Worm (Caenorhabditis elegans) whole organism, L4/young adult: ENCODE data around the gene Y54G2A.36.

Source experiments
- W03F9.2 ChIP-seq: fragments of 150-350 bp; optimal IDR thresholded peaks from 2 replicates; lab custom pipeline; 2014; ENCODE audit warnings: missing biosample characterization, missing genetic modification characterization
- dao-5 ChIP-seq: sonication (generic microtip); optimal IDR thresholded peaks from 2 replicates; lab custom pipeline; 2016; ENCODE audit warnings: missing genotype, missing genetic modification characterization, moderate library complexity, missing compliant biosample characterization
- him-1 ChIP-seq: sonication (generic microtip); optimal IDR thresholded peaks from 2 replicates; lab custom pipeline; 2016; ENCODE audit warnings: missing genotype, missing genetic modification reagents, missing genetic modification characterization, missing compliant biosample characterization

Gene Y54G2A.36

DNA sequence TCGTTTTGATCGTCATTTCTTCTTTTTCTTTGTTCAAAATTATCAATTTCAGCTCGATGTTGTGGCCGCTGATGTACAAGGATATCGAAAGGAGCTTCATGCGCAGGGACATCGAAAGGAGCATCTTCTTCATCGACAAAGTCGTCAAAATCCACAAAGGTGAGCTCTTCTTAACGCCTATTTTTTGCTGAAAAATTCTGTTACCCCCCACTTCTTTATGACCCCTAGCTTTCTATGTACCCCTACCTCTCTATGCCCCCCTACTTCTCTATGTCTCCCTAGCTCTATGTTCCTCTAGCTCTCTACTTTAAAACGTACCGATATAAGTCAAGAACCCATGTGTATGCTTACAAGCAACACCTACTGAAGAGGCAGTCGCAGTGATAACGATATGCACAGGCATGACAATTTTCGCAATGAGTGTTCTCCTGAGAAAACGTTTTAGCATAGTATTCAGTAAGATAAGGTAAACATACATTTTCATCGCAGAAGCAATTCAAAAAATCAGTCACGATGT, at the start of gene Y54G2A.36:
Gene Y54G2A.36 (plus strand): TSS at position 51 of the 517 bp plus-strand sequence.
- no peak for TF ChIP-seq W03F9.2

DNA sequence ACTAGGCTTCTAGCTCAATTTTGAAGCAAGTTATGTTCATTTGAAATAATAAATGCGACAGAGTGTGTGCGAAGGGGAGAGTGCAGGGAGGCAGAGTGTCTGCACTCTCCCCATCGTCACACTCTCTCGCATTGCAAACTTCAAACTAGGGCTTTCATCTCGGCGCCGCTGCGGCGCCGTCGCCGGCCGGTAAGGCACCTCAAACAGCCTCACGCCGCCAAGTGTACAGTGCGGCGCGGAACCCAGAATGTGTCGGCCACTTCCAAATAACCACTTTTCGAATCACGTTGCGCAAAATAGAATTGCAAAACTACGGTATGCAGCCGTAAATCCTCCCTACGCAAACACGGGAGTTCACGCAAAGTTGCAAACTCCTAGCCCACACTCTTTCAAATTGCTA, 48.2 kb upstream of the Y54G2A.36 start:
- TF ChIP-seq dao-5 (tag; lab: Kevin White, UChicago) (no peak), him-1 (no peak), W03F9.2 (no peak)

DNA sequence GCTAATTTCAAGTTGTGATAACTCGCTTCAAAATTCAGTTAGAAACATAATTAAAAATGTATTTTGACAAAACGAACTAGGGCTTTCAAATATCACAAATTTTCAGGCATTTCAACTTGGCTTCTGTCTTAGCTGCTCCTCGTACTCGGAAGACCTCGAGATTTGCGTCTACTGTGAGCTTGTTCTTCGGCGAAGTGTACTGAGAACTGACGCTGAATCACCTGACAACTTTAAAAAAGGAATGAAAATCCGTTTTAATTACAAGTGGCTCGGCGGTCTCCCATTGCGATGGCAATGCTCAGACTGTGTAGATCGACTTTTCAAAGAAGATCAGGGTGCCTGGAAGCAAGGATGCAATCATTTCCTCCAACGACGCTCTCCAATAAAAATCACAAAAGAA, 46.9 kb upstream of the Y54G2A.36 start, which contains the start of gene clec-85:
Gene clec-85 (plus strand): TSS at position 301 of the 400 bp plus-strand sequence.
- TF ChIP-seq him-1 (no peak), W03F9.2 (no peak), dao-5 (tag; lab: Kevin White, UChicago) (no peak)

DNA sequence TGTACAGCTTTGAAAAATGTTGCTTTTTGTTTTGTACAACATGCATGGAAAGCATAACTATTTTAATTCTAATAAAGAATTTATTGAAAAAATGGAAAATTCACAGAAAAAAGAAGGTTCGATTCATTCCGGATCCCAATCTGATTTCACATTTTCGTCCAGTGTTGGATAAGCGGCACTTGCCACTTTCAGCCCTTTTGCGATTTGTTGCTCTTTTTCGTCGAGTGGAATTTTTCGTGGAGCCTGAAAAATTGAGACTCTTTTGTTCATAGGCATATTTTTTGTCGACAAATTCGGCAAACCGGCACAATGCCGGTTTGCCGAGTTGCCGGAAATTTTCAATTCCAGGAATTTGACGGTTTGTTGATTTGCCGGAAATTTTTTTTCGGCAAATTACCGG, 45.9 kb upstream of the Y54G2A.36 start:
- TF ChIP-seq W03F9.2 (no peak), dao-5 (tag; lab: Kevin White, UChicago) (no peak), him-1 (no peak)

DNA sequence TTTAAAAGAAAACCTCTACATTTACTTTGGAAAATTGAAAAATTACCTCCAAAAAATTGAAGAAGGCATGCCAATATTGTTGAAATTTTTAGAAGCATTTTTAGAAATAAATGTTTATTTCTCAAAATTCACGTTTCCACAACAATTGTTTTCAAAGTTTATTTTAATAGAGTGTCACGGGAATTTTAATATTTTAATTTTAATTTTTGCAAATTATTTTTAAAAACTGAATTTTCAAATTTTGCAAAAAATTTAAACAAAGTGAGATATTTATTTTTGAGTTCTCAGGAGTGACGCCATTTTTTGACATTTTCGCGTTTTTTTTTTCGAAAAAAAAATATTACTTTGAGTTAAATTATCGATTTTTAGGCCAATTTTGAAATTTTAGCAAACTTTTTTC, 44.3 kb upstream of the Y54G2A.36 start, which contains the start of gene Y54G2A.49:
Gene Y54G2A.49 (minus strand): TSS at position 101 of the 400 bp plus-strand sequence.
- TF ChIP-seq him-1 (no peak), W03F9.2 (no peak), dao-5 (tag; lab: Kevin White, UChicago) (no peak)

DNA sequence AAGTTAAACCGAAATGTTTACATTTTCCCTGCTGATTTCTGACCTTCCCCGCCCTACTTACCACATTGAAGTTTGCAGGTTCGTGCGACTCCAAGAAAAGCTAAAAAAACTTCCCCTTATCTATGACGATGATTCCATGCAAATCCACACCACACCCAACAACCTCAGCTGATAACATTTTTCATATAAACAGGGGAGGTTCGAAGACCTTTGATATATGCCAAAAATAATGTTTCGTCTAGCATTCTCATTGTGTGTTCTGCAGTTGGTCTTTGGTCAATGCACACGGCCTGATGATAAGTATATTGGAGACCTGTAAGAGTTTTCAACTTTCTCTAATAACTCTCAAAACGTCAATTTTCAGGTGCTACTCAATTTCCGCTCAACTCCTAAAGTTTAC, 43.3 kb upstream of the Y54G2A.36 start:
- TF ChIP-seq him-1 (no peak), dao-5 (tag; lab: Kevin White, UChicago) (no peak), W03F9.2 (no peak)

DNA sequence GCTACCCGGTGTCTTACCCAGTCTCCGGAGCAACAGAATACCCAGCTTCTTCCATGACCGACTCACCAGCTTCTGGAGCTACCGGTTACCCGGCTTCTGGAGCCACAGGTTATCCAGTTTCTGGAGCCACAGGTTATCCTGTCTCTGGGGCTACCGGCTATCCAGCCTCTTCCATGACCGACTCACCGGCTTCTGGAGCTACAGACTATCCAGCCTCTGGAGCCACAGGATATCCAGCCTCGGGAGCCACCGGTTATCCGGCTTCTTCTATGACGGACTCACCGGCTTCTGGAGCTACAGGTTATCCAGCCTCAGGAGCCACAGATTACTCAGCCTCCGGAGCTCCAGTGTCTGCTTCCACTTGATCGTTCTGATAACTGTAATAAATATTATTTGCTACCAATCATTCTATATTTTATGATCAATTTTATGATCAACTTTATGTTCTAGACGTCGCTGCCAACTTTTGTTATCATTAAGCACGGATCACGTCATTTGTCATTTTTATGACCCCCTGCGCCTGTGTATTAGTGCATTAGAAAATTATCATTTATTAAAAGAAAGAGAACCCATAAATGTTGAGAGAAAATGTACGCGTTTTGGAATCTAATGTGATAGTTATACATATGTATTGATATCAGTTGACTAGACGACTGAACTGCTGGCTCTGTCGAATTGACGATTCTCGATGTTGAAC, 42.3 kb upstream of the Y54G2A.36 start:
- no peak for TF ChIP-seq W03F9.2
- no peak for TF ChIP-seq dao-5 (tag; lab: Kevin White, UChicago)
- TF ChIP-seq him-1: no peak

DNA sequence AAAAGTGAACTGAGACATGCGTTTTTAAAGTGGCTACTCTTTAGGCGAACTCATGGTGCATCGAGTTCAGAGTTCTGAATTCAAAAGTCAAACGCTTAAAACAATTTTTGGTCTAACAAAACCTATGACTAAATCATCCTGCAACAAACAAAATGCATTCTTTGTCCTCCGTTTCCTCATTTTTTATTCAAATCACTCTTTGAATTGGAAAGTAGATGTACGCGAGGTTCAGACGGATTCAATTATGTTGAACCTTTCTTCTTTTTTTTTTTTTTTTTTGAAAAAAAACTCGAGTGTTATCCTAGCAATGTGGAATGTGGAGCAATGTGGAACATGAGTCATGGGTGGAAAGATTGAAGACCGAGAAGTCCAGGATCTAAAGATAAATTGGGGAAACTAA, 38.8 kb upstream of the Y54G2A.36 start:
- no peak for TF ChIP-seq dao-5 (tag; lab: Kevin White, UChicago)

DNA sequence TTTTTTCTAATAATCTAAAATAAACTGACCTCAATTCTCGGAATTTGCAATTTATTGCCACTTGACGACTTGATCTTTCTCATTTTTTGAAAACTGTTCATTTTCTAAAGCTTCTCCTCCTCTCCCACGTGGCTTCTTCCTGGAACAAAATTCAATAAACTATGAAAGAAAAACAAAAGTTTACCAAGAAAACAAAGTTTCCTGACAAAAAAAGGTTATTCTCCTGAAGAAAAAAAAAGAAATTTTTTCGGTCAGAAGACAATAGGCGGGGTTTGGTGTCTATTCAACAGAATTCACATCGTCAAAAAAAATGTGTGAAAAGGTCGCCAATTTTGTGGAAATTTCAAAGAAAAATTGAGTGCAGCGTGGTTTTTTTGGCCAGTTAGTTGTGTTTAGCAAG, 32.8 kb upstream of the Y54G2A.36 start, which contains the start of gene Y54G2A.16:
Gene Y54G2A.16 (minus strand): TSS at position 101 of the 400 bp plus-strand sequence.
- TF ChIP-seq dao-5 (tag; lab: Kevin White, UChicago) (no peak), him-1 (no peak), W03F9.2 (no peak)

DNA sequence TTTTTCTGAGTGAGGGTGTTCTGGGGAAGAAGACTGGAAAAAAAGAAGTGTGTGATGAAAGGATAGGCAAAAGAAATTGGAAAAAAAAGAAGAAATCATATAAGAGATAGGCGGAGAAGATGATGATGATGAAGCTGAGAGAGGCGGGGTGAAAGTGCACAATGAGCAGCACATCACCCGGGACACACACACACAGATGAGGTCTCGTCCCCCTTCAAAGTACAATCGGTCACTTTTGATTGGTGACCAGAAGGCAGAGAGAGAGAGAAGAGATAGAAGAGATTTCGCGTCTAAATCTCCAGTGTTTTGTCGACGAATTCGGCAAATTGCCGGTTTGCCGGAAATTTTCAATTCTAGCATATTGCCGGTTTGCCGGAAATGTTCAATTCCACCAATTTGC, 12.2 kb upstream of the Y54G2A.36 start:
- TF ChIP-seq dao-5 (tag; lab: Kevin White, UChicago) (no peak), W03F9.2 (no peak), him-1 (no peak)

DNA sequence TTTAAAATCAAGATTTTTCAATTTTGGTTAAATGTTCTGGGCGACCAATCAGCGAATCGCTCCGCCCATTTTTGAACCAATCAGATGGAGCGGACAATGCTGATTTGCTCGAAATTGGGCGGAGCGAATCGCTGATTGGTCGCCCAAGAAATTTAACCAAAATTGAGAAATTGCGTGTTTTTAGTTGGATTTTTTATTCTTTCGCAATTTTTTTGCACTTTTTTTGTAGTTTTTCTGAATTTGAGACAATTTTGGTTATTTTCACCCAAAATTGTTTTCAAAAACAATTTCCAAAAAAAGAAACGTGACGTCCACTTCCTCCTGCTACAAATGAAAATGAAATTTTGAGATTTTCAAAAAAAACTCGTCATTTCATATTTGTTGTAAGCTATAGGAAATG, 10.8 kb upstream of the Y54G2A.36 start, which contains the start of gene dml-1:
Gene dml-1 (plus strand): TSS at position 301 of the 400 bp plus-strand sequence.
- no peak for TF ChIP-seq dao-5 (tag; lab: Kevin White, UChicago)
- no peak for TF ChIP-seq him-1
- no peak for TF ChIP-seq W03F9.2

DNA sequence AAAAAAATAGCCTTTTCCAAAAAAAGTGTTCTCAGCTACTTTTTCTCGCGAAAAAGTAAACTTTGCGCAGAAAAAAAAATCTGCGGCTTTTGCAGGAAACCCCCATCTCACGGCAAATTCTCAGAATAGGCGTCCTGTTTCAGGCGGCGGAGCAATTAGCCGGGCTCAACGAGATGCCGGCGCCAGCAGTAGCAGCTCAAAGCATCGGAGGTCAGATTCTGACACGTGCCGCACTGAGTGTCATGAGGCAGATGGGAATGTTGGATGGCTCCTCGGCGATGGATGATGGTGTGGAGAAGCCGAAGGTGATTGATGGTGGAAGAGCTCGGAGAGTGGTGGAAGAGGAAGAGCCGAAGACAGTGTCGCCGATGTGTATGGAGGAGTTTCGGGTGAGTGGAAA, 10.2 kb upstream of the Y54G2A.36 start:
- TF ChIP-seq dao-5 (tag; lab: Kevin White, UChicago) (no peak), W03F9.2 (no peak), him-1 (no peak)

DNA sequence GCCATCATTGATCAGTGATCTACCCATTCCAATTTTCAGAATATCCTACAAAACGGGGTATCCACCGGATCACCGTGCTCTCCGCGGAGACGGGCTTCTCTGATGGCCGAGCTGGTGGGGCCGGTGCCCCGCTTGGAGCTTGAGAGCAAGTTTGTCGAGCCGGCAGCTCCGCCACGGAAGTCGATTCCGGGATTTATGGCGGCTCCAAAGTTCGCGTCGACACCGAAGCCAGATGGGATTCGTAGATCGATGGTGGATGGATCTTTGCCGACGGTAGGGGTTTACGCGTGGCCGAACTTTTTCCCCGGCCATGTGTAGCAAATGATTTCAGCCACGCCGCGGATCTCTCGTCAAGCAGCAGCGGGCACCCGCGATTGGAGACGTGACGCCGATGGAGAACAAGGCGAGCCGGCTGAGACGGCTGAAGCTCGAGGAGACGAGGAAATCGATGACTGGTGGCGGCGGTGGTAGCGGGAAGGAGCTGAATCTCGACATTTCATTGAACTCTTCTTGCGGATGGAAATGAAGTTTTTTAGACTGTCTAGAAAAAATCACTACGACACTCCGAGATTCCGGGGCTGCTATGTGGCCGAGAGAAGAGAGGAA, 8.9 kb upstream of the Y54G2A.36 start:
- TF ChIP-seq him-1: no peak
- no peak for TF ChIP-seq dao-5 (tag; lab: Kevin White, UChicago)
- no peak for TF ChIP-seq W03F9.2

DNA sequence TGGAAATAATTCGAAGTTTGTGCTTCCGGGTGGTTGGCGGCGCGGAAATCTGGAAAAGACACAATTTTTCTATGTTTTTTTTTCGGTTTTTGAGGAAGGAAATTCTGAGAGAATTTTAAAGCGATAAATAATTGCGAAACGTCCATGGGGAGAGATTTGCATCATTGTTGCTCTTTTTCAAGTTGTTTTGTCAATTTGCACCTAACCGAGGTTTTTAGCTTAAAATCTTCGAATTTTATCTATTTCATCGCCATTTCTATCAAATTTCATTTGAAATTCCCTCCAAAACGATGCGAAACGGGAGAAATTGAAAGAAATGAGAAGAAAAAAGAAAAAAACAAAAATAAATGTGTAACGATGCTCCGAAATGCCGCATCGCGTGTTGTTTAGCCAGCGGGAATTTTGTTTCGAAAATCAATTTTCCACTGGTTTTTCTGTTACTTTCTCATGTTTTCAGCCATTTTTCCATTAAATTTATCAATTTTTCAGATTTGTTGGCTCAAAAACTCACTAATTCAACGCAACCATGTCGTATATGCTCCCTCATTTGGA, 7.0 kb upstream of the Y54G2A.36 start, which contains the start of the genes nprt-1 and dib-1:
Gene nprt-1 (minus strand): TSS at position 51 of the 552 bp plus-strand sequence.
Gene dib-1 (plus strand): TSS at position 482 of the 552 bp plus-strand sequence.
- TF ChIP-seq dao-5 (tag; lab: Kevin White, UChicago): no peak
- TF ChIP-seq W03F9.2: no peak
- TF ChIP-seq him-1: no peak
